Worm (Caenorhabditis elegans) whole organism, L1 larva: ENCODE measurements around the gene F40F8.3.

ENCODE experiments used
- C04F5.9 ChIP-seq: sonication (generic microtip); optimal IDR thresholded peaks from 2 replicates; lab custom pipeline; 2016; ENCODE audit warnings: missing genetic modification characterization, missing compliant biosample characterization
- alr-1 ChIP-seq: fragments of 200-800 bp; sonication (Bioruptor generic); optimal IDR thresholded peaks from 2 replicates; lab custom pipeline; 2018; ENCODE audit warnings: borderline replicate concordance, mild to moderate bottlenecking, missing genetic modification characterization, missing compliant biosample characterization
- aly-2 ChIP-seq: fragments of 150-350 bp; optimal IDR thresholded peaks from 2 replicates; lab custom pipeline; 2014; ENCODE audit warnings: missing biosample characterization, missing genetic modification characterization
- ceh-63 ChIP-seq: fragments of 200-800 bp; sonication (Bioruptor generic); optimal IDR thresholded peaks from 2 replicates; lab custom pipeline; 2018; ENCODE audit warnings: mild to moderate bottlenecking, missing genetic modification characterization, missing compliant biosample characterization
- ceh-8 ChIP-seq: fragments of 200-800 bp; sonication (Bioruptor generic); optimal IDR thresholded peaks from 2 replicates; lab custom pipeline; 2018; ENCODE audit warnings: mild to moderate bottlenecking, missing genetic modification characterization, moderate library complexity, missing compliant biosample characterization
- ceh-82 ChIP-seq, 3 experiments: fragments of 150-350 bp in 1 of 3; sonication (generic microtip) in 2 of 3; optimal IDR thresholded peaks; 2 replicates each; lab custom pipeline; 2014 to 2017; ENCODE audit warnings: missing biosample characterization in 3 of 3, missing genetic modification characterization in 3 of 3
- ceh-90 ChIP-seq: sonication (generic microtip); optimal IDR thresholded peaks from 2 replicates; lab custom pipeline; 2016; ENCODE audit warnings: missing genetic modification characterization, missing compliant biosample characterization
- ces-1 ChIP-seq: fragments of 150-350 bp; optimal IDR thresholded peaks from 2 replicates; lab custom pipeline; 2014; ENCODE audit warnings: missing biosample characterization, missing genetic modification reagents, missing genetic modification characterization
- dpl-1 ChIP-seq, 3 experiments: fragments of 150-350 bp in 2 of 3; sonication (generic microtip) in 1 of 3; optimal IDR thresholded peaks; 2 replicates each; lab custom pipeline; 2014 to 2017; ENCODE audit warnings: missing biosample characterization in 3 of 3, missing genetic modification characterization in 3 of 3, missing genetic modification reagents in 3 of 3
- efl-1 ChIP-seq, 4 experiments: fragments of 150-350 bp; optimal IDR thresholded peaks in 3 of 4; peaks in 1 of 4; 1 replicate in 1 of 4; 2 replicates in 3 of 4; lab custom pipeline; 2014; ENCODE audit warnings: missing biosample characterization in 2 of 4, missing genetic modification characterization in 2 of 4, missing genetic modification reagents in 2 of 4
- efl-3 ChIP-seq: fragments of 200-800 bp; sonication (Bioruptor generic); optimal IDR thresholded peaks from 2 replicates; lab custom pipeline; 2018; ENCODE audit warnings: mild to moderate bottlenecking, missing genetic modification characterization, missing compliant biosample characterization
- egl-13 ChIP-seq: sonication (generic microtip); optimal IDR thresholded peaks from 2 replicates; lab custom pipeline; 2016; ENCODE audit warnings: missing genotype, missing genetic modification reagents, missing genetic modification characterization, missing compliant biosample characterization
- elt-3 ChIP-seq, 6 experiments: fragments of 150-350 bp in 1 of 6; sonication (generic microtip); optimal IDR thresholded peaks; 2 replicates each; lab custom pipeline; 2017 to 2018; ENCODE audit warnings: missing biosample characterization in 6 of 6, missing genetic modification characterization in 6 of 6, inconsistent platforms in 1 of 6
- fkh-4 ChIP-seq: sonication (generic microtip); optimal IDR thresholded peaks from 2 replicates; lab custom pipeline; 2016; ENCODE audit warnings: missing compliant biosample characterization, missing genetic modification characterization, borderline replicate concordance
- grh-1 ChIP-seq: fragments of 200-800 bp; sonication (Bioruptor generic); IDR thresholded peaks from 2 replicates; pipeline ENCODE4 v1.3.6; 2022; ENCODE audit warnings: missing genetic modification reagents, missing genetic modification characterization, missing compliant biosample characterization
- hlh-17 ChIP-seq: fragments of 200-800 bp; sonication (Bioruptor generic); optimal IDR thresholded peaks from 2 replicates; lab custom pipeline; 2018; ENCODE audit warnings: missing genetic modification characterization, mild to moderate bottlenecking, missing compliant biosample characterization, moderate library complexity, borderline replicate concordance
- hpl-2 ChIP-seq: fragments of 150-350 bp; optimal IDR thresholded peaks from 2 replicates; lab custom pipeline; 2014; ENCODE audit warnings: missing biosample characterization, missing genetic modification reagents, missing genetic modification characterization
- irx-1 ChIP-seq: sonication (generic microtip); optimal IDR thresholded peaks from 2 replicates; lab custom pipeline; 2016; ENCODE audit warnings: missing genetic modification characterization, missing compliant biosample characterization
- lin-15B ChIP-seq: fragments of 150-350 bp; sonication (generic microtip); optimal IDR thresholded peaks from 3 replicates; lab custom pipeline; 2014; ENCODE audit warnings: missing biosample characterization, missing genetic modification characterization
- lsy-2 ChIP-seq, 2 experiments: fragments of 150-350 bp; optimal IDR thresholded peaks; 2 replicates each; lab custom pipeline; 2014; ENCODE audit warnings: missing biosample characterization in 2 of 2, missing genetic modification characterization in 2 of 2
- mef-2 ChIP-seq: fragments of 150-350 bp; optimal IDR thresholded peaks from 2 replicates; lab custom pipeline; 2014; ENCODE audit warnings: missing biosample characterization, missing genetic modification characterization
- nhr-11 ChIP-seq: fragments of 150-350 bp; optimal IDR thresholded peaks from 2 replicates; lab custom pipeline; 2014; ENCODE audit warnings: missing biosample characterization, missing genetic modification characterization
- nhr-19 ChIP-seq: fragments of 200-800 bp; sonication (Bioruptor generic); conservative IDR thresholded peaks from 2 replicates; pipeline ENCODE4 v1.3.6; 2022; ENCODE audit warnings: missing genetic modification characterization, missing compliant biosample characterization
- nhr-20 ChIP-seq: sonication (generic microtip); optimal IDR thresholded peaks from 2 replicates; lab custom pipeline; 2016; ENCODE audit warnings: mild to moderate bottlenecking, missing genetic modification characterization, missing compliant biosample characterization
- nhr-47 ChIP-seq: sonication (generic microtip); optimal IDR thresholded peaks from 2 replicates; lab custom pipeline; 2016; ENCODE audit warnings: mild to moderate bottlenecking, missing genetic modification characterization, moderate library complexity, missing compliant biosample characterization
- nhr-77 ChIP-seq: fragments of 150-350 bp; optimal IDR thresholded peaks from 2 replicates; lab custom pipeline; 2014; ENCODE audit warnings: missing biosample characterization, missing genetic modification characterization
- nhr-85 ChIP-seq: sonication (generic microtip); peaks from one replicate; lab custom pipeline; 2016; ENCODE audit warnings: missing genetic modification characterization, inconsistent platforms, missing compliant biosample characterization
- nhr-90 ChIP-seq: sonication (generic microtip); optimal IDR thresholded peaks from 2 replicates; lab custom pipeline; 2016; ENCODE audit warnings: mild to moderate bottlenecking, missing genetic modification characterization, missing compliant biosample characterization; ENCODE audit not compliant: poor library complexity
- pag-3 ChIP-seq: sonication (generic microtip); optimal IDR thresholded peaks from 2 replicates; lab custom pipeline; 2017; ENCODE audit warnings: missing genetic modification characterization, mild to moderate bottlenecking, missing compliant biosample characterization, antibody characterized with exemption, borderline replicate concordance; ENCODE audit not compliant: insufficient read depth
- snpc-4 ChIP-seq: fragments of 150-350 bp; optimal IDR thresholded peaks from 2 replicates; lab custom pipeline; 2014; ENCODE audit warnings: missing biosample characterization, missing genetic modification characterization
- sox-4 ChIP-seq: sonication (generic microtip); optimal IDR thresholded peaks from 2 replicates; lab custom pipeline; 2016; ENCODE audit warnings: missing genetic modification characterization, missing compliant biosample characterization
- sup-37 ChIP-seq: fragments of 200-800 bp; sonication (Bioruptor generic); optimal IDR thresholded peaks from 2 replicates; lab custom pipeline; 2018; ENCODE audit warnings: mild to moderate bottlenecking, missing genetic modification characterization, missing compliant biosample characterization
- swsn-7 ChIP-seq: sonication (generic microtip); optimal IDR thresholded peaks from 2 replicates; lab custom pipeline; 2016; ENCODE audit warnings: missing genetic modification characterization, missing compliant biosample characterization
- tbx-2 ChIP-seq: sonication (generic microtip); optimal IDR thresholded peaks from 2 replicates; lab custom pipeline; 2016; ENCODE audit warnings: missing genetic modification characterization, missing compliant biosample characterization
- tlp-1 ChIP-seq: fragments of 150-350 bp; optimal IDR thresholded peaks from 2 replicates; lab custom pipeline; 2014; ENCODE audit warnings: missing biosample characterization, missing genetic modification characterization
- unc-130 ChIP-seq: fragments of 150-350 bp; optimal IDR thresholded peaks from 2 replicates; lab custom pipeline; 2017; ENCODE audit warnings: missing biosample characterization, missing genetic modification characterization, inconsistent platforms
- unc-30 ChIP-seq: sonication (generic microtip); optimal IDR thresholded peaks from 2 replicates; lab custom pipeline; 2017; ENCODE audit warnings: missing biosample characterization, missing genetic modification characterization
- unc-62 ChIP-seq: fragments of 150-350 bp; optimal IDR thresholded peaks from 2 replicates; lab custom pipeline; 2014; ENCODE audit warnings: missing biosample characterization, missing genetic modification reagents, missing genetic modification characterization
- unc-86 ChIP-seq: sonication (generic microtip); optimal IDR thresholded peaks from 2 replicates; lab custom pipeline; 2016; ENCODE audit warnings: missing genetic modification characterization, missing compliant biosample characterization
- unc-98 ChIP-seq: fragments of 200-800 bp; sonication (Bioruptor generic); IDR thresholded peaks from 2 replicates; pipeline ENCODE4 v1.3.6; 2022; ENCODE audit warnings: missing genetic modification characterization, missing compliant biosample characterization
- vab-15 ChIP-seq: sonication (generic microtip); optimal IDR thresholded peaks from 2 replicates; lab custom pipeline; 2017; ENCODE audit warnings: missing genotype, mild to moderate bottlenecking, missing genetic modification characterization, missing compliant biosample characterization
- zip-4 ChIP-seq: fragments of 200-800 bp; sonication (Bioruptor generic); optimal IDR thresholded peaks from 2 replicates; lab custom pipeline; 2018; ENCODE audit warnings: mild to moderate bottlenecking, missing genetic modification characterization, moderate library complexity, missing compliant biosample characterization

The F40F8.3 gene

DNA sequence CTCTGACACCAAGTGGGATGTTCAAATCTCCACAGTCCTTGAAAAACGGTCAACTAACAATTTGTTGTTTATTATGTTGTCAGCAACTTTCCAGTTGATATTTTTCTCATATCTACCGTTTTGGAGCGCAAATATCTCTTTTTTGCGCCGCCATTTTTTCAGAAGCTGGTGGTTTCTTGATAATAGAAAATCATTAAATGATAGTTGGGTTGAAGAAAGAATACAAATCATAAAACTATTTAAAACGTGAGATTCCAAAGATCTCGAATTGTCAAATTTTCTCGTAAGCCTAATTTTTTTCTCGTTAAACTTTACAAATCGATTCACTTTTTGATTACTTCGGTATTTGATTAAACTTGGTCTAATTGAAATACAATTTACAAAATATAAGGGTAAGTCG, 36.7 kb upstream of the F40F8.3 start, which contains the start of gene rpl-42:
Gene rpl-42 (plus strand): TSS at position 301 of the 400 bp plus-strand sequence.
- TF ChIP-seq nhr-20 (no peak), zip-4 (GFP tag; lab: Kevin White, UChicago) (no peak), unc-130 (tag; lab: Kevin White, UChicago) (no peak), nhr-47 (no peak), efl-3 (GFP tag; lab: Kevin White, UChicago) (no peak), hlh-17 (GFP tag; lab: Kevin White, UChicago) (no peak), unc-30 (no peak), grh-1 (GFP tag; lab: Robert Waterston, UW) (no peak), mef-2 (tag; lab: Kevin White, UChicago) (no peak), nhr-77 (no peak), vab-15 (tag; lab: Kevin White, UChicago) (no peak), unc-86 (tag; lab: Kevin White, UChicago) (no peak), fkh-4 (tag; lab: Kevin White, UChicago) (no peak)

- TF ChIP-seq irx-1 (tag; lab: Kevin White, UChicago) = no peak
- TF ChIP-seq nhr-11 = no peak
- no peak for TF ChIP-seq pag-3 (tag; lab: Kevin White, UChicago)
- no peak for TF ChIP-seq C04F5.9 (tag; lab: Kevin White, UChicago)
- no peak for TF ChIP-seq swsn-7 (tag; lab: Kevin White, UChicago)
- no peak for TF ChIP-seq nhr-77
- no peak for TF ChIP-seq unc-30
- TF ChIP-seq, all 84 proteins: peak for 0
Observed at ce11 chrII:11094431-11094830, 34.7 kb upstream of the F40F8.3 start.

DNA sequence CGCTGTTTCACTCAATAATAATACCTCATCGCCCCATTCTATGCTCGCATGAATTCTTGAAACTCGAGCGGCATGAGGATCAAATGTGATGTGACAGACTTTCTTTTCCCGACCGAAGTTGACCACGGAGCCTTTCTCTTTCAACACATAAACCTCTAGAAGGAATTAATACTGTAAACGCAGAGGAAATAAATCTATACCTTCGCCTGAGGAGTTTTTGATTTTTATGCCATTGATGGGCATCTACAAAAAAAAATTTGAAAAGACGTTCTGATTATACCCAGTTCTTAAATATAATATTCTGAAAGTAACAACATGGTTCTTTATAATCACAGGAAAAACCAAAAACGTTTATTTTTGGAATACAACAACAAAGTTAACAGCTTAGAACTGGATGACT, 32.9 kb upstream of the F40F8.3 start, which contains the start of gene nbs-1:
Gene nbs-1 (minus strand): TSS at position 246 of the 400 bp plus-strand sequence.
- TF ChIP-seq nhr-85 (tag; lab: Kevin White, UChicago) (peak; percentile 63), tbx-2 (tag; lab: Kevin White, UChicago) (no peak), efl-1 (optimal IDR thresholded peaks at IDR 0.05; lab: Kevin White, UChicago) (peak in 1 of 2 experiments; percentile 6), efl-1 (GFP tag; optimal IDR thresholded peaks at IDR 0.05 in 1 of 2; lab: Kevin White, UChicago) (peak in 1 of 2 experiments; percentile 34), nhr-90 (peak; percentile 12), lsy-2 (tag; optimal IDR thresholded peaks at IDR 0.05; lab: Kevin White, UChicago) (peak in 1 of 2 experiments; percentile 41), snpc-4 (tag; lab: Kevin White, UChicago) (no peak), nhr-47 (peak; percentile 13), nhr-77 (peak; percentile 7)

DNA sequence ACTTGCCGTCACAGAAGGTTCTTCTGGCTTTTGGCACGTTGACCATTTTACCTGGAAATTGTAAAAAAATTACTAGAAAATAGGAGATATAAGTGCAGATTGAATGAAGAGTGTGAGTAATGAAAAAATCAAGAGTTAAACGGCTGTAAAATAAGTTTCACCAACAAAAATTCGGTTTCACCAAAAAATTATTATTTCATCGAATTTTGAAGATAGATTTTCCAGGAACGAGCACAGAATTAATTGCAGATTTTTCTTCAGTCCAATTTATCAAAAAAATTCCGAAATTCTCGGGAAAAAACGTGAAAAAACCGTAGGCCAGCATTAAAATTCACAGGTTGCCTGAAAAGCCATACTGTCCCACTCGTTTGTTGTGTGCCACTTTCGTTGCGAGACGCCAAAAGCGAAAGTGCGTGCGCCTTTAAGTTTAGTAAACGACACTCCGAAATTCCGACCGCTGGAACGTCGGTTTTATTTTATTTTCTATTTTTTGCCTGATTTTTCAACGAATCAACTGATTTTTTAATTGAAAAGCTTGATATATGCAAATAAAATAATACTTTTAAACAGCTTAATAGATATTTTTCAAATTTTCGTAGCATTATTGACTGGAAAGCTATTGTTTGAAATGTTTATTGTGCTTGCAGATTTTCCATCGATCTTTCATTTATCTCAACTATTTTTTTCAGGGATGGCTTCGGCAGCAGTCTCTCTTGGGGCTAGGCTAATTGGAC, 31.8 kb upstream of the F40F8.3 start, which contains the start of the genes rpl-36.A and nuo-1:
Gene rpl-36.A (minus strand): TSS at position 51 of the 734 bp plus-strand sequence.
Gene nuo-1 (plus strand): TSS at position 684 of the 734 bp plus-strand sequence.
- TF ChIP-seq unc-98 (no peak), hpl-2 (GFP tag; lab: Kevin White, UChicago) (peak; percentile 55), lin-15B (tag; lab: Kevin White, UChicago) (peak; percentile 85), nhr-90 (peak; percentile 54), unc-30 (no peak), lsy-2 (tag; optimal IDR thresholded peaks at IDR 0.05; lab: Kevin White, UChicago) (peak; percentile 98 to 99), alr-1 (tag; lab: Kevin White, UChicago) (no peak), ceh-63 (GFP tag; lab: Kevin White, UChicago) (no peak), pag-3 (tag; lab: Kevin White, UChicago) (no peak), ceh-82 (tag; optimal IDR thresholded peaks at IDR 0.05; lab: Kevin White, UChicago) (peak; percentile 58 to 92 (median 76)), ceh-8 (GFP tag; lab: Kevin White, UChicago) (no peak), tlp-1 (tag; lab: Kevin White, UChicago) (no peak), egl-13 (tag; lab: Kevin White, UChicago) (no peak), snpc-4 (tag; lab: Kevin White, UChicago) (peak; percentile 61), elt-3 (tag; optimal IDR thresholded peaks at IDR 0.05; lab: Kevin White, UChicago) (peak in 3 of 6 experiments; percentile 3 to 83 (median 41)), sup-37 (GFP tag; lab: Kevin White, UChicago) (no peak), swsn-7 (tag; lab: Kevin White, UChicago) (peak; percentile 81), aly-2 (no peak), zip-4 (GFP tag; lab: Kevin White, UChicago) (no peak), nhr-20 (peak; percentile 85), dpl-1 (GFP tag; optimal IDR thresholded peaks at IDR 0.05; lab: Kevin White, UChicago) (peak; percentile 80 to 86 (median 84)), sox-4 (tag; lab: Kevin White, UChicago) (no peak), ces-1 (GFP tag; lab: Kevin White, UChicago) (no peak), ceh-90 (tag; lab: Kevin White, UChicago) (no peak), nhr-47 (peak; percentile 85), nhr-19 (GFP tag; lab: Robert Waterston, UW) (peak; percentile 76), unc-62 (GFP tag; lab: Kevin White, UChicago) (no peak)
